Worm (Caenorhabditis elegans): ENCODE data around the gene T24C4.10.

The T24C4.10 gene

ce11 chrIII:861819-862356 is 29.2 kb downstream of the T24C4.10 start, which contains the start of gene arx-4:
TSS of gene arx-4 (plus strand) at chrIII:862306.
- TF ChIP-seq dao-5 (tag; optimal IDR thresholded peaks at IDR 0.05) (no peak), him-1 (tag; optimal IDR thresholded peaks at IDR 0.05) (no peak), W03F9.2 (tag; optimal IDR thresholded peaks at IDR 0.05) (no peak)

DNA sequence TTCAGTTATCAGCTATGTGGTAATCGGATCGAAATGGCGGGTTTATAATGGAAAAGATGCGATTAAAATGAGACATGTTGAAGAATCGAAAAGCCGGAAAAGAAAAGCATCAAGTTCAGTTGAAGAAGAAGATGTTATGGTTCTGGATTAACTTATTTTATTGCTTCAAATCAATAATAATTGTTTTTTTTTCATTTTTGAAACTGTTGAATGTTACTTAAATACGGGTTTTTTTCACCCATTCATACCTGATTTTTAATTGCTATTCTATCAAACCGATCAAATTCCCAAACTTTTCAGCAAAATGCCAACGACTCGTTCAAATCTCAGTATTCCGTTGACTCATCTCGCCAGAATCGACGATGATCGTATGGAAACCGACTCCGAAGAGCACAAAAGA is 31.1 kb downstream of the T24C4.10 start, which contains the start of gene exos-4.2:
Gene exos-4.2 (plus strand): TSS at position 301 of the 400 bp plus-strand sequence.
- no peak for TF ChIP-seq him-1 (tag; optimal IDR thresholded peaks at IDR 0.05)
- no peak for TF ChIP-seq dao-5 (tag; optimal IDR thresholded peaks at IDR 0.05)
- no peak for TF ChIP-seq W03F9.2 (tag; optimal IDR thresholded peaks at IDR 0.05)

ce11 chrIII:856908-857307 is 34.1 kb downstream of the T24C4.10 start:
- TF ChIP-seq him-1 (tag; optimal IDR thresholded peaks at IDR 0.05) (no peak), W03F9.2 (tag; optimal IDR thresholded peaks at IDR 0.05) (no peak), dao-5 (tag; optimal IDR thresholded peaks at IDR 0.05) (no peak)

DNA sequence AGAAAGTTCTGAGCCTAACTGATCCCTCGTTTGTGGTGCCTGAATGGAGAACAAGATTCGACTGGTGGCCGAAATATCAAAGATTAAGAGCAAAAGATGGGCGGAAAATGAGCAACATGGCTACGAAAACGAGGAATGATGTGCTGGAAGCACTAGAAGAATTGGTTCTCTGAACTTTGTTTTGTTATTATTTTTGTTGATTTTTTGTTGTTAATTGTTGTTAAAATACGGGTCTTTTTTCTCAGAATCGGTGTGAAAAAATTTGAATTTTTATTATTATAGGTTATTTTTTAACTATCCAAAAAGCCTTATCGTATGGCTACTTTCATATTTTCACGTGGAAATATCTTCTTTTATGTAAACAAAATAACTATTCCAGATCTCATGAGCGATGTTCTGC is 34.8 kb downstream of the T24C4.10 start, which contains the start of gene K02F3.12:
Gene K02F3.12 (plus strand): TSS at position 301 of the 400 bp plus-strand sequence.
- no peak for TF ChIP-seq W03F9.2 (tag; optimal IDR thresholded peaks at IDR 0.05)
- TF ChIP-seq dao-5 (tag; optimal IDR thresholded peaks at IDR 0.05), result no peak
- no peak for TF ChIP-seq him-1 (tag; optimal IDR thresholded peaks at IDR 0.05)

- TF ChIP-seq W03F9.2 (tag; optimal IDR thresholded peaks at IDR 0.05), result no peak
- TF ChIP-seq dao-5 (tag; optimal IDR thresholded peaks at IDR 0.05), result no peak
- TF ChIP-seq him-1 (tag; optimal IDR thresholded peaks at IDR 0.05), result no peak
Observed at ce11 chrIII:853859-854359, 37.1 kb downstream of the T24C4.10 start, which contains the start of the genes rnp-5 and tag-51. TSS of gene rnp-5 (minus strand) at chrIII:853909. TSS of gene tag-51 (plus strand) at chrIII:854221.

- no peak for TF ChIP-seq dao-5 (tag; optimal IDR thresholded peaks at IDR 0.05)
- no peak for TF ChIP-seq him-1 (tag; optimal IDR thresholded peaks at IDR 0.05)
- no peak for TF ChIP-seq W03F9.2 (tag; optimal IDR thresholded peaks at IDR 0.05)
Observed at ce11 chrIII:853414-853813, 37.6 kb downstream of the T24C4.10 start.

ce11 chrIII:852296-852695 is 38.7 kb downstream of the T24C4.10 start, which contains the start of gene moma-1:
TSS of gene moma-1 (minus strand) at chrIII:852396.
- no peak for TF ChIP-seq W03F9.2 (tag; optimal IDR thresholded peaks at IDR 0.05)
- TF ChIP-seq him-1 (tag; optimal IDR thresholded peaks at IDR 0.05), result no peak
- TF ChIP-seq dao-5 (tag; optimal IDR thresholded peaks at IDR 0.05), result no peak

- TF ChIP-seq him-1 (tag; optimal IDR thresholded peaks at IDR 0.05), result no peak
- TF ChIP-seq W03F9.2 (tag; optimal IDR thresholded peaks at IDR 0.05), result no peak
- TF ChIP-seq dao-5 (tag; optimal IDR thresholded peaks at IDR 0.05), result no peak
Observed at ce11 chrIII:845485-845884, 45.6 kb downstream of the T24C4.10 start, which contains the start of gene K02F3.2. TSS of gene K02F3.2 (plus strand) at chrIII:845841.

DNA sequence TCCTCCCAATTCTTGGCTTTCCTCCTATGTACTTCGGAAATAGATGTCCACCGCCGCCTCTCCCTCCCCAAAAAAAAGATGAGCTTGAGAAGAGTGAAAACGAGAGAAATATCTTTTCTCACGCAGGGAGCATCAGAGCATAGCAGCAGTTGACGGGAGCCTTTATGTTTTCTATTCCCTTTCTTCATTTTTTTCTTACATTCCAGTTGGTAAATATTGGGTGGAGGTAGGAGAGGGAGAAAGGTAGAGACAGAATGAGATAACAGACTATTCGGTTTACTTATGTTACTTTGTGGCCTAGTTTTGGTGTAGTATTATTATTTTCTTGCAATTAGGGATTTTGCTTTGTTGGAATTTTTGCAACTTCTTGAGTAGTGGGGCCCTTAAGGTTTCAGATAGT is 46.5 kb downstream of the T24C4.10 start:
- TF ChIP-seq dao-5 (tag; optimal IDR thresholded peaks at IDR 0.05) (no peak), W03F9.2 (tag; optimal IDR thresholded peaks at IDR 0.05) (no peak), him-1 (tag; optimal IDR thresholded peaks at IDR 0.05) (no peak)

ce11 chrIII:843999-844398 is 47.0 kb downstream of the T24C4.10 start:
- TF ChIP-seq him-1 (tag; optimal IDR thresholded peaks at IDR 0.05), result no peak
- no peak for TF ChIP-seq dao-5 (tag; optimal IDR thresholded peaks at IDR 0.05)
- no peak for TF ChIP-seq W03F9.2 (tag; optimal IDR thresholded peaks at IDR 0.05)

ce11 chrIII:842630-843029 is 48.4 kb downstream of the T24C4.10 start, which contains the start of gene far-8:
TSS of gene far-8 (plus strand) at chrIII:842930.
- TF ChIP-seq him-1 (tag; optimal IDR thresholded peaks at IDR 0.05), result no peak
- TF ChIP-seq dao-5 (tag; optimal IDR thresholded peaks at IDR 0.05), result no peak
- no peak for TF ChIP-seq W03F9.2 (tag; optimal IDR thresholded peaks at IDR 0.05)

DNA sequence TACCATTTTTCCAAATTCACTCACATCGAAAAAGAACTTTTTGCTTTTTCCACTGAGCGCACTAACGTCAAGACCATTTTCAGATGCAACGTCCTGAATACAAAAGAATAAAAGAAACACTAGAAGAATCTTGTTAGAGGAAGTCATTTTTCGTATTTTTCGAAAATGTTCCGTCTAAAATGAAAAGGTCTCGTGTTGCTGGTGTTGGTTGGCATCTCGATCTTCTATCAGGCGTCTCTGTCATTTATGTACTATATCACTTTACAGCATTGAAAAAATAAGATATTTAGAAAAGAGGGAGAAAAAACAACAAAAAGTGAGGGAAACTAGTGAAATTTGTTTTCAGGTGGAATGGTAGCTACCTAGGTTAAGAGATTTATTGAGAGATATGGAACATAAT is 49.9 kb downstream of the T24C4.10 start, which contains the start of gene K02F3.9:
Gene K02F3.9 (minus strand): TSS at position 190 of the 400 bp plus-strand sequence.
- TF ChIP-seq him-1 (tag; optimal IDR thresholded peaks at IDR 0.05), result no peak
- TF ChIP-seq dao-5 (tag; optimal IDR thresholded peaks at IDR 0.05), result no peak
- no peak for TF ChIP-seq W03F9.2 (tag; optimal IDR thresholded peaks at IDR 0.05)

Data from whole organism, L4/young adult.